Fruit fly (Drosophila melanogaster): ENCODE measurements around the gene Csl4.
A peak's percentile ranks its signal among the peaks of the same experiment; 100 is the strongest.

Gene Csl4

DNA sequence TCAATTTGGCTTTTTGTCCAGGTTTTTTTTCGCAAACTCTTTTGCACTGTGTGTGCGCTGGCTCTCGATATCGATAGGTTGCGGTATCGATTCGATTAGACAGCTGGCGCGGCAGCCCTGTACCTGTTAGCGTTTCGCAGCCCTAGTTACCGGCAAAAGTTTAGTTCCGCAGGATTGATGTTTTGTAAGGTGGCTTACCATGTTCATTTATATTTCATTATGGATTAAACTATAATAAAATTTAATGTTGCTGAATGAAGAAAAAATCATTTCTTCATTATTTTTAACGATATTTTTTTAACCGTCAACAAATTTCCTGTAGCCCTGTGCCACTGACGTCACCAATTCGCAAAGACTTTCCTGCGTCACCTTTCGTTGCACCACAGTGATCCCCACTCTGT, 16.8 kb downstream of the Csl4 start, which contains the start of gene Reps (continued):
- TF ChIP-seq Hmr (GFP tag; optimal IDR thresholded peaks at IDR 0.05) = peak; percentile 98
- peak; percentile 74; the same call in 1 of the 2 replicates for TF ChIP-seq sna (GFP tag; IDR thresholded peaks at IDR 0.05; ENCODE audit: partially characterized antibody)
- peak; percentile 99 for TF ChIP-seq chn (GFP tag; optimal IDR thresholded peaks at IDR 0.05)
- peak; percentile 97 for TF ChIP-seq CG31224 (GFP tag; IDR thresholded peaks at IDR 0.05)
- TF ChIP-seq fru (optimal IDR thresholded peaks at IDR 0.05) = no peak
- peak; percentile 89 for TF ChIP-seq CG31365 (tag; optimal IDR thresholded peaks at IDR 0.05)
- peak; percentile 93 for TF ChIP-seq run (tag; optimal IDR thresholded peaks at IDR 0.05)
- TF ChIP-seq MTF-1 (GFP tag; optimal IDR thresholded peaks at IDR 0.05; ENCODE audit: borderline replicate concordance) = peak; percentile 95
- peak; percentile 96 for TF ChIP-seq sqz (GFP tag; optimal IDR thresholded peaks at IDR 0.05)
- peak; percentile 95 for TF ChIP-seq stwl (tag; optimal IDR thresholded peaks at IDR 0.05)
- peak; percentile 96 for TF ChIP-seq CHES-1-like (GFP tag; optimal IDR thresholded peaks at IDR 0.05)
- TF ChIP-seq Sox100B (GFP tag; optimal IDR thresholded peaks at IDR 0.05) = peak; percentile 97
- peak; percentile 99 for TF ChIP-seq CG7839 (tag; optimal IDR thresholded peaks at IDR 0.05)
- peak; percentile 94 for TF ChIP-seq D19B (GFP tag; optimal IDR thresholded peaks at IDR 0.05)
- peak; percentile 88 for TF ChIP-seq her (GFP tag; optimal IDR thresholded peaks at IDR 0.05)
- peak; percentile 99 for TF ChIP-seq vvl (GFP tag; IDR thresholded peaks at IDR 0.05)
- TF ChIP-seq hkb (optimal IDR thresholded peaks at IDR 0.05) = peak; percentile 91
- peak; percentile 99 for TF ChIP-seq hkb (GFP tag; IDR thresholded peaks at IDR 0.05)
- peak; percentile 87 for TF ChIP-seq exex (tag; optimal IDR thresholded peaks at IDR 0.05)
- TF ChIP-seq ab (GFP tag; optimal IDR thresholded peaks at IDR 0.05) = peak; percentile 95
- peak; percentile 97 for TF ChIP-seq CG15011 (GFP tag; optimal IDR thresholded peaks at IDR 0.05)
- TF ChIP-seq CG6765 (GFP tag; optimal IDR thresholded peaks at IDR 0.05) = peak; percentile 96
- peak; percentile 98 for TF ChIP-seq Gsc (GFP tag; IDR thresholded peaks at IDR 0.05)
- peak; percentile 99 for TF ChIP-seq Ptx1 (GFP tag; IDR thresholded peaks at IDR 0.05)
- peak; percentile 94 for TF ChIP-seq CG10431 (GFP tag; optimal IDR thresholded peaks at IDR 0.05)
- TF ChIP-seq bsh (GFP tag; optimal IDR thresholded peaks at IDR 0.05) = peak; percentile 87 to 99
- peak; percentile 99 for TF ChIP-seq stc (GFP tag; IDR thresholded peaks at IDR 0.05)
- TF ChIP-seq CG2678 (tag; optimal IDR thresholded peaks at IDR 0.05) = peak; percentile 98
- TF ChIP-seq inv (GFP tag; IDR thresholded peaks at IDR 0.05; ENCODE audit: partially characterized antibody) = peak; percentile 52; the same call in 1 of the 2 replicates
- TF ChIP-seq esg (GFP tag; conservative IDR thresholded peaks at IDR 0.05) = peak; percentile 99
- TF ChIP-seq HmgZ (tag; optimal IDR thresholded peaks at IDR 0.05) = peak; percentile 99
- TF ChIP-seq CG30403 (GFP tag; optimal IDR thresholded peaks at IDR 0.05) = peak; percentile 99
- TF ChIP-seq dpn (GFP tag; optimal IDR thresholded peaks at IDR 0.05) = peak; percentile 99
- TF ChIP-seq twi (tag; optimal IDR thresholded peaks at IDR 0.05) = peak; percentile 97
- peak; percentile 98 for TF ChIP-seq CG34376 (GFP tag; optimal IDR thresholded peaks at IDR 0.05)
- TF ChIP-seq Dfd (GFP tag; optimal IDR thresholded peaks at IDR 0.05) = no peak
- TF ChIP-seq dmrt99B (tag; optimal IDR thresholded peaks at IDR 0.05) = peak; percentile 98
- TF ChIP-seq slbo (GFP tag; IDR thresholded peaks at IDR 0.05) = peak; percentile 99
- peak; percentile 99 for TF ChIP-seq Mrtf (GFP tag; IDR thresholded peaks at IDR 0.05)
- TF ChIP-seq Mes4 (GFP tag; optimal IDR thresholded peaks at IDR 0.05) = peak; percentile 95
- TF ChIP-seq Elba2 (GFP tag; optimal IDR thresholded peaks at IDR 0.05) = peak; percentile 98
- TF ChIP-seq CG15479 (GFP tag; optimal IDR thresholded peaks at IDR 0.05) = peak; percentile 78
- TF ChIP-seq CG3163 (GFP tag; optimal IDR thresholded peaks at IDR 0.05) = peak; percentile 86
- peak; percentile 95 for TF ChIP-seq CG16779 (GFP tag; IDR thresholded peaks at IDR 0.05)
- peak; percentile 75 for TF ChIP-seq CG14965 (GFP tag; optimal IDR thresholded peaks at IDR 0.05; ENCODE audit: borderline replicate concordance)
- peak; percentile 98 for TF ChIP-seq Oli (tag; optimal IDR thresholded peaks at IDR 0.05)
- TF ChIP-seq cad (GFP tag; optimal IDR thresholded peaks at IDR 0.05) = no peak
- TF ChIP-seq CG6854 (GFP tag; optimal IDR thresholded peaks at IDR 0.05) = peak; percentile 97
- peak; percentile 97 for TF ChIP-seq BtbVII (GFP tag; optimal IDR thresholded peaks at IDR 0.05)
- peak; percentile 97 for TF ChIP-seq CG13123 (GFP tag; optimal IDR thresholded peaks at IDR 0.05)
- TF ChIP-seq Eip74EF (GFP tag; optimal IDR thresholded peaks at IDR 0.05) = peak in 1 of 2 experiments; percentile 95

All from whole organism, embryonic.